Worm (Caenorhabditis elegans) whole organism, L4/young adult: ENCODE measurements around the gene F02A9.1.

ENCODE experiments used
- dao-5 ChIP-seq: sonication (generic microtip); optimal IDR thresholded peaks from 2 replicates; lab custom pipeline; 2016; ENCODE audit warnings: missing genotype, missing genetic modification characterization, moderate library complexity, missing compliant biosample characterization
- him-1 ChIP-seq: sonication (generic microtip); optimal IDR thresholded peaks from 2 replicates; lab custom pipeline; 2016; ENCODE audit warnings: missing genotype, missing genetic modification reagents, missing genetic modification characterization, missing compliant biosample characterization

ce11 chrIII:9060267-9060666, 17.3 kb downstream of the F02A9.1 start:
- TF ChIP-seq dao-5 (no peak), him-1 (tag; lab: Kevin White, UChicago) (no peak)
